Worm (Caenorhabditis elegans): Measurements from ENCODE around the gene mlt-3.

The mlt-3 gene

DNA sequence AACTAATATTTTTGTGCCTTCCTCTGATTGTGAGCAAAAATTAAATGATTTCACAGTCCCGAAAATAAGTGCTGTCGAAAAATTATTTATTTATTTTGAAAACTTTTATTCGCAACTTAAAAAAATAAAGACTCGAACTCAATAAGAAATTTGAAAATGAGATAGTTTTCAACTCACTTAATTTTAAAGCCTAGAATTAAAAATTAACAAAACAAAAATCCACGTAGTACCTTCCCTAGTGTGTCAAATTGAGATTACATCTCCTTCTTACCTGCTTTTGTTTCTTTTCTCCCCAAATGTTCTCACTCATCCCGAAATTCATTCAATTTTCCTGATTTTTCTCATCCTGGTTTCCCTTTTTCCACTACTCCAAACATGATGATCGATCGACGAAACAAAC is 7.6 kb downstream of the mlt-3 start, which contains the start of gene F35G2.5:
Gene F35G2.5, plus strand, starts transcription at position 301 of the 400 bp plus-strand sequence.
- TF ChIP-seq madf-9 (GFP tag; conservative IDR thresholded peaks at IDR 0.05) (no peak), Y75B8A.6 (GFP tag; IDR thresholded peaks at IDR 0.05) (no peak)

DNA sequence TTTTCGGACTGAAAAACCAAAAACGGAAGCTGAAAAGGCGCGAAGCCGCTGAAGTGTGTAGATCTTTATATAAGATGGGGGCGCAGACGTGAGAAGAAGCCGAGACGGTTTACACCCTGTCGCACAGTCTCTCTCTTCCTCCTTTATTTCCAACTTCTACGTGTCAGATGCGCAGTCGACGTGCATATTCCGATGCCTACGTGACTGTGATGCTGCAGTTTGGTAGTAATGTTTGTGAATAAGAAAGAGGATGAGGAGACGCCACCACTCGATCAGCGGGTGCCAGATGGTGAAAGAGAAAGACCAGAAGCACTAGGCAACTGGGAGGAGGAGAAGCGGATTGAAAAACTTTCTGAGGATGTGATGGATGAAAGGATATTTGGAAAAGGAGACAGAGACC is 8.7 kb downstream of the mlt-3 start:
- TF ChIP-seq ztf-7 (tag; optimal IDR thresholded peaks at IDR 0.05) = no peak
- no peak for TF ChIP-seq F26F4.8 (GFP tag; conservative IDR thresholded peaks at IDR 0.05)
- TF ChIP-seq unc-62 (GFP tag; optimal IDR thresholded peaks at IDR 0.05 in 1 of 2) = no peak
- no peak for TF ChIP-seq unc-62 (tag; optimal IDR thresholded peaks at IDR 0.05)
- TF ChIP-seq hif-1 (tag; optimal IDR thresholded peaks at IDR 0.05) = peak; percentile 37 to 95
- no peak for TF ChIP-seq cey-2 (tag; optimal IDR thresholded peaks at IDR 0.05; ENCODE audit: borderline replicate concordance, insufficient read depth)
- TF ChIP-seq aha-1 (tag) = peak; percentile 54
- TF ChIP-seq lin-39 (tag; optimal IDR thresholded peaks at IDR 0.05) = no peak
- no peak for TF ChIP-seq dmd-6 (GFP tag; IDR thresholded peaks at IDR 0.05)
- no peak for TF ChIP-seq egl-27 (tag; optimal IDR thresholded peaks at IDR 0.05)
- no peak for TF ChIP-seq pha-4 (GFP tag; IDR thresholded peaks at IDR 0.05)
- no peak for TF ChIP-seq pha-4 (tag; optimal IDR thresholded peaks at IDR 0.05)
- TF ChIP-seq vab-7 (GFP tag; IDR thresholded peaks at IDR 0.05) = no peak
- TF ChIP-seq ZK546.5 (tag; optimal IDR thresholded peaks at IDR 0.05) = no peak
- no peak for TF ChIP-seq sdz-12 (GFP tag; optimal IDR thresholded peaks at IDR 0.05)
- no peak for TF ChIP-seq nhr-25 (tag; optimal IDR thresholded peaks at IDR 0.05; ENCODE audit: borderline replicate concordance, insufficient read depth)
- no peak for TF ChIP-seq lsy-2 (tag; optimal IDR thresholded peaks at IDR 0.05)
- TF ChIP-seq ZK337.2 (GFP tag; IDR thresholded peaks at IDR 0.05) = no peak
- no peak for TF ChIP-seq ztf-11 (tag; optimal IDR thresholded peaks at IDR 0.05)
- TF ChIP-seq Y75B8A.6 (GFP tag; IDR thresholded peaks at IDR 0.05) = no peak

DNA sequence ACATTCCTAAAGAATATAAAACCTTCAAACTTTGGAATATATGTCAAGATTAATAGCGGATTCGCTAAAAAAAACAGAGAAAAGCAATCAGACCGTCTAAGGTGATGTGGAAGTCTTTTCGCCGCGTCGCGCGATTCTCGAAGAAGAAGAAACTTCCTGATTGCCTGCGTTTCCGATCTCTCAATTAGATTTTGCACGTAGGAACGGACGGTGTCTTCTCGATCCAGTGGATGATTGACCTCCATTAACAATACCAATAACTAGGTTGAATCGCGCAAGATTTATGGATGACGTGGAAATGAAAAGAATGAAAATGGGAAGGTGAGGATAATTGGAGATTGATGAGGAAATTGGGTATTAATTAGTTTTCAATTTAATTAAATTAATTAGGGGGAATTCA is 9.8 kb downstream of the mlt-3 start:
- TF ChIP-seq Y48G9A.11 (GFP tag; IDR thresholded peaks at IDR 0.05) (no peak), ceh-44 (GFP tag; IDR thresholded peaks at IDR 0.05) (no peak), hlh-11 (tag; optimal IDR thresholded peaks at IDR 0.05) (peak; percentile 8), nhr-28 (tag; optimal IDR thresholded peaks at IDR 0.05) (peak; percentile 22), daf-16 (GFP tag; optimal IDR thresholded peaks at IDR 0.05) (no peak), daf-16 (tag; optimal IDR thresholded peaks at IDR 0.05) (no peak), mdl-1 (tag; optimal IDR thresholded peaks at IDR 0.05) (no peak), ama-1 (optimal IDR thresholded peaks at IDR 0.05) (peak; percentile 63), T26A8.4 (GFP tag; IDR thresholded peaks at IDR 0.05) (0 out of 2 replicates have a peak, but pooled peaks have one; percentile 34), nhr-25 (tag; optimal IDR thresholded peaks at IDR 0.05; ENCODE audit: borderline replicate concordance, insufficient read depth) (peak; percentile 58), unc-62 (GFP tag; optimal IDR thresholded peaks at IDR 0.05 in 1 of 2) (peak in 1 of 2 experiments; percentile 80), unc-62 (tag; optimal IDR thresholded peaks at IDR 0.05) (no peak), R02D3.7 (tag; optimal IDR thresholded peaks at IDR 0.05) (no peak)

DNA sequence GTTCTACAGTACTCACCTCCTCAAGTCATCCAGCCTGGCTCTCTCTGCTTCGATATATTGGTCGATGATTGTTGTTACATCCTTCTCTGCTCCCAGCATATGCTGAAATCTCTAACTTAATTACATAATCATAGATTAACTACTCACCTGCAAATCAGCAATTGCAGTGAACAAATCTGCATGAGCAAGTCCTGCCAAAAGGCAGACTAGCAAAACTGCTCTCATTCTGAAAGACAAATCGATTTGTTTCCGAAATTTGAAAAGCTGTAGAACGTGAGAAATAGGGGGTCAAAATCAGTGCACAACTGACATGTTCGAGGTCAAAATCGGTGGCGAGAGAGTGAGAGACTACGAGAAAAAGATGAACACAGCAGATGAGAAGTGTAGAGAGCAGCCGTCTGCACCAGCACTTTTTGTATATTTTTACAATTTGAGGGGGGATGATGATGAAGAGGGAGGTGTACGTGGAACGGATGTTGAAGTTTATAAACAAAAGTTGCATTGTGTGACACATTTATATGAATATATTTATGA is 11.1 kb downstream of the mlt-3 start, which contains the start of gene phy-2:
Gene phy-2, minus strand, starts transcription at position 226 of the 534 bp plus-strand sequence.
- TF ChIP-seq egl-43 (GFP tag; IDR thresholded peaks at IDR 0.05) (peak; percentile 60; the same call in 1 of the 2 replicates), F37D6.2 (tag; optimal IDR thresholded peaks at IDR 0.05) (no peak), unc-62 (GFP tag; optimal IDR thresholded peaks at IDR 0.05 in 1 of 2) (peak in 1 of 2 experiments; percentile 89), unc-62 (tag; optimal IDR thresholded peaks at IDR 0.05) (no peak), F10B5.3 (tag; optimal IDR thresholded peaks at IDR 0.05) (no peak), nhr-42 (GFP tag; IDR thresholded peaks at IDR 0.05) (no peak), ama-1 (optimal IDR thresholded peaks at IDR 0.05) (peak; percentile 5), hif-1 (tag; optimal IDR thresholded peaks at IDR 0.05) (peak in 1 of 2 experiments; percentile 9), duxl-1 (tag; optimal IDR thresholded peaks at IDR 0.05; ENCODE audit: poor library complexity) (no peak), ces-1 (GFP tag; optimal IDR thresholded peaks at IDR 0.05) (no peak), hlh-11 (tag; optimal IDR thresholded peaks at IDR 0.05) (peak; percentile 42)
